Fruit fly (Drosophila melanogaster) whole organism, pupa: ENCODE results near the gene CG31229.

ENCODE experiments used
- CG8301 ChIP-seq: fragments of 200-800 bp; sonication (Bioruptor generic); optimal IDR thresholded peaks from 2 replicates; lab custom pipeline; 2018; ENCODE audit warnings: missing biosample characterization, mild to moderate bottlenecking, missing genetic modification characterization
- CG9948 ChIP-seq: fragments of 200-800 bp; sonication (Bioruptor generic); optimal IDR thresholded peaks from 2 replicates; lab custom pipeline; 2018; ENCODE audit warnings: missing biosample characterization, mild to moderate bottlenecking, missing genetic modification characterization, moderate library complexity
- EcR ChIP-seq: fragments of 200-800 bp; sonication (Bioruptor generic); optimal IDR thresholded peaks from 3 replicates; lab custom pipeline; 2019; ENCODE audit warnings: missing biosample characterization, missing genetic modification characterization, mild to moderate bottlenecking, moderate library complexity, missing genetic modification reagents

DNA sequence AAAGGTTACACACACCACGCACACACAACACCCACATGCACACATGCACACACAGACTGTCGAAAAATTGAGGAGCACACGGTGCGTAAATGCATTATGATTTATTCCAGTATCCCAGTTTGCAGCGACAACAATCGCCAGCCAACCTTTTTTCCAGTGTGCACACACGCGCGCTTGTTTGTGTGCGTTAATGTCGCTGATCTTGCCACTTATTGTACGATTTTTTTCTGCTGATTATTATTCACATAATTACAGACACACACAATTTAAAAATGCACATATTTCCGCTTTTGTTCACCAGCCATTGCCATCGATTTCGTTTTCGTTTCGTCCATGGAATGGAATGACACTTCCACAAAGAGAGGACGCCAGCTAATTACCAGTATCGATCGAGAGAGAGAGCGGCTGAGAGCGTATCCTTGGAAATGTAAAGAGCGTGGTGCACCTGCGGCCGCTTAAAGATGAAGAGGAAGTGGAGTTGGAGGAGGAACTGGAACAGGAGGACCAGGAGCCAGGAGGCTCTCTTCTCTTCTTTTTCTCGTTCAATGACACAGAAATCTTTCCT, 9.2 kb upstream of the CG31229 start:
- TF ChIP-seq CG8301 (tag; lab: Kevin White, UChicago) (no peak), CG9948 (no peak), EcR (GFP tag; lab: Kevin White, UChicago) (peak; percentile 98)
